Fruit fly (Drosophila melanogaster): ENCODE measurements around the gene fz4.

DNA sequence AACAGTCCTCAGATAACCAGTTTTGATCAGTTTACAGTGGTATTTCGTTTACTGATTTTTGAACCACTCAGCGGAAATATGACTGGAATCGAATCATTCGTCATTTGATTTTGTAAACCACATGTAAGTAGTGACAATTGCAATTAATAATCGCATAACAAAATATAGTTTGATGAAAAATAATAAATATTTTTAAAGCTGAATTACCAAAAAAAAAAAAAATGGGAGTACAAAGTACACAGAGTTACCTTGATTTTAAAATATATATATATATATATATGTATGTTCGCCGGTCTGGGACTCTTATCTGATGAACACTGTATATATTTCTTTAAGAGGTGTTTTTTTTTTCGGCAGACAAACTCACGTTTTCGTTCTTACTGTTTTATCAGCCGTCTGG is 42.9 kb downstream of the fz4 start:
- TF ChIP-seq psq (optimal IDR thresholded peaks at IDR 0.05) (no peak), Myc (optimal IDR thresholded peaks at IDR 0.05) (no peak), h (optimal IDR thresholded peaks at IDR 0.05) (no peak), ttk (optimal IDR thresholded peaks at IDR 0.05) (no peak), insv (optimal IDR thresholded peaks at IDR 0.05) (no peak)

All from Kc167 (cell line).